Fruit fly (Drosophila melanogaster): ENCODE results near the gene CG32554.

DNA sequence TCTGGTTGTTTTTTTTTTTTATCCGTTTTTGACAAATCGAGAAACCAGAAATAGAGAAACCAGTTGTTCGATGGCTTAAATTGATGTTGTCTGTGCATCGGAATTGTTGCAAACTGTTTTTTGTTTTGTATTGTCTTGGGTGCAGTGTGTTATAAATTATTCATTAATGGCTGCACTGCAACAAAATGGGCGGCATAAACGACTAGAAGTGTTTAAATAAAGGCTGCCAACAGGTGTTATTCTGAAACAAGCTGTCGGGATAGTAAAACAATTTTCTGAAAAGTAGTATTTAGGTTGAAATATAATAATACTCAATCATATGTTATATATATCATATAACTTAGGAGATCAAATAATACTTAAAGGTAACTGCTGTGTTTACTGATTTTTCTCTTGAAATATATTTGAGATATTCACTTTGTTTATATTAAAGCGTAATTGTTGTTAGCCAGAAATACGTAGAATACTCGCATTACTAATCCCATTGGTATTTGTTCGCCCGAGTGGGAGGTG, 16.0 kb downstream of the CG32554 start:
- TF ChIP-seq CG11617 (GFP tag; optimal IDR thresholded peaks at IDR 0.05) (no peak), CG33017 (tag; optimal IDR thresholded peaks at IDR 0.05) (no peak), CG5204 (GFP tag; optimal IDR thresholded peaks at IDR 0.05) (no peak), Clk (GFP tag; optimal IDR thresholded peaks at IDR 0.05) (no peak), Mnt (GFP tag; optimal IDR thresholded peaks at IDR 0.05) (no peak), tj (GFP tag; optimal IDR thresholded peaks at IDR 0.05) (no peak), CG14711 (tag; optimal IDR thresholded peaks at IDR 0.05) (no peak), Crg-1 (GFP tag; optimal IDR thresholded peaks at IDR 0.05) (no peak), toe (GFP tag; optimal IDR thresholded peaks at IDR 0.05) (no peak), Hr96 (GFP tag; optimal IDR thresholded peaks at IDR 0.05) (no peak), CG7101 (tag; optimal IDR thresholded peaks at IDR 0.05) (no peak), CG1620 (GFP tag; optimal IDR thresholded peaks at IDR 0.05) (no peak)
